Fruit fly (Drosophila melanogaster) whole organism, embryonic: ENCODE measurements around the gene Fer2.

Experiments
- Atf6 ChIP-seq: fragments of 200-800 bp; sonication (Bioruptor generic); IDR thresholded peaks from 2 replicates; pipeline ENCODE4 v1.3.6; 2022; ENCODE audit warnings: missing biosample characterization, missing genetic modification characterization
- Bgb ChIP-seq: fragments of 200-800 bp; sonication (Bioruptor generic); IDR thresholded peaks from 2 replicates; pipeline ENCODE4 v1.3.6; 2022; ENCODE audit warnings: missing biosample characterization, missing genetic modification characterization; ENCODE audit not compliant: partially characterized antibody
- CG10543 ChIP-seq: fragments of 200-800 bp; sonication (Bioruptor generic); optimal IDR thresholded peaks from 3 replicates; lab custom pipeline; 2017; ENCODE audit warnings: missing biosample characterization, mild to moderate bottlenecking, missing genetic modification characterization, moderate library complexity
- CG10979 ChIP-seq: fragments of 200-800 bp; sonication (Bioruptor generic); optimal IDR thresholded peaks from 2 replicates; lab custom pipeline; 2018; ENCODE audit warnings: missing biosample characterization, mild to moderate bottlenecking, missing genetic modification characterization, moderate library complexity
- CG11085 ChIP-seq: fragments of 200-800 bp; sonication (Bioruptor generic); IDR thresholded peaks from 2 replicates; pipeline ENCODE4 v1.3.6; 2022; ENCODE audit warnings: missing biosample characterization, missing genetic modification characterization
- CG11398 ChIP-seq: fragments of 200-800 bp; sonication (Bioruptor generic); optimal IDR thresholded peaks from 2 replicates; lab custom pipeline; 2016; ENCODE audit warnings: missing biosample characterization, missing genetic modification characterization
- CG12104 ChIP-seq: fragments of 200-800 bp; sonication (Bioruptor generic); optimal IDR thresholded peaks from 3 replicates; lab custom pipeline; 2016; ENCODE audit warnings: missing biosample characterization, missing genetic modification characterization
- CG12155 ChIP-seq: fragments of 200-800 bp; sonication (Bioruptor generic); optimal IDR thresholded peaks from 3 replicates; lab custom pipeline; 2016; ENCODE audit warnings: missing biosample characterization, missing genetic modification characterization
- CG15073 ChIP-seq: fragments of 200-800 bp; sonication (Bioruptor generic); optimal IDR thresholded peaks from 2 replicates; lab custom pipeline; 2016; ENCODE audit warnings: missing biosample characterization, missing genetic modification characterization
- CG17328 ChIP-seq: fragments of 200-800 bp; sonication (Bioruptor generic); IDR thresholded peaks from 2 replicates; pipeline ENCODE4 v1.3.6; 2022; ENCODE audit warnings: missing biosample characterization, missing genetic modification characterization
- CG17361 ChIP-seq: fragments of 200-800 bp; sonication (Bioruptor generic); IDR thresholded peaks from 3 replicates; pipeline ENCODE4 v1.3.6; 2022; ENCODE audit warnings: missing biosample characterization, missing genetic modification characterization
- CG1792 ChIP-seq: fragments of 200-800 bp; sonication (Bioruptor generic); optimal IDR thresholded peaks from 2 replicates; lab custom pipeline; 2016; ENCODE audit warnings: missing biosample characterization, missing genetic modification characterization
- CG2712 ChIP-seq: fragments of 200-800 bp; optimal IDR thresholded peaks from 3 replicates; lab custom pipeline; 2019; ENCODE audit warnings: missing biosample characterization, mild to moderate bottlenecking, missing genetic modification characterization, moderate library complexity
- CG3065 ChIP-seq: fragments of 200-800 bp; sonication (Bioruptor generic); optimal IDR thresholded peaks from 2 replicates; lab custom pipeline; 2016; ENCODE audit warnings: missing biosample characterization, missing genetic modification characterization
- CG31388 ChIP-seq: fragments of 200-800 bp; sonication (Bioruptor generic); optimal IDR thresholded peaks from 2 replicates; lab custom pipeline; 2016; ENCODE audit warnings: missing biosample characterization, missing genetic modification characterization
- CG3281 ChIP-seq: fragments of 200-800 bp; sonication (Bioruptor generic); optimal IDR thresholded peaks from 3 replicates; lab custom pipeline; 2017; ENCODE audit warnings: missing biosample characterization, mild to moderate bottlenecking, missing genetic modification characterization
- CG3838 ChIP-seq: fragments of 200-800 bp; sonication (Bioruptor generic); optimal IDR thresholded peaks from 3 replicates; lab custom pipeline; 2016; ENCODE audit warnings: missing biosample characterization, missing genetic modification characterization
- CG6254 ChIP-seq: fragments of 200-800 bp; sonication (Bioruptor generic); optimal IDR thresholded peaks from 3 replicates; lab custom pipeline; 2017; ENCODE audit warnings: mild to moderate bottlenecking, missing biosample characterization, missing genetic modification reagents, missing genetic modification characterization
- CG6813 ChIP-seq: fragments of 200-800 bp; sonication (Bioruptor generic); optimal IDR thresholded peaks from 2 replicates; lab custom pipeline; 2017; ENCODE audit warnings: missing biosample characterization, missing genetic modification characterization, mild to moderate bottlenecking, moderate library complexity, missing genetic modification reagents
- CG9727 ChIP-seq: fragments of 200-800 bp; sonication (Bioruptor generic); optimal IDR thresholded peaks from 3 replicates; lab custom pipeline; 2017; ENCODE audit warnings: missing biosample characterization, mild to moderate bottlenecking, missing genetic modification characterization
- Chrac-16 ChIP-seq: fragments of 200-800 bp; sonication (Bioruptor generic); optimal IDR thresholded peaks from 3 replicates; lab custom pipeline; 2016; ENCODE audit warnings: missing biosample characterization, missing genetic modification characterization
- Doc3 ChIP-seq: fragments of 200-800 bp; sonication (Bioruptor generic); IDR thresholded peaks from 3 replicates; pipeline ENCODE4 v1.3.6; 2022; ENCODE audit warnings: missing biosample characterization, missing genetic modification characterization; ENCODE audit not compliant: partially characterized antibody
- Hr78 ChIP-seq, 2 experiments: fragments of 200-800 bp in 1 of 2; fragments of >200 bp in 1 of 2; sonication (Bioruptor generic) in 1 of 2; optimal IDR thresholded peaks; 2 replicates each; lab custom pipeline; 2017 to 2019; ENCODE audit warnings: missing biosample characterization in 2 of 2, missing genetic modification characterization in 2 of 2, mild to moderate bottlenecking in 1 of 2, moderate library complexity in 1 of 2
- Lpt ChIP-seq: fragments of >200 bp; optimal IDR thresholded peaks from 2 replicates; lab custom pipeline; 2018; ENCODE audit warnings: missing biosample characterization, missing genetic modification characterization
- MTF-1 ChIP-seq: fragments of 200-800 bp; sonication (Bioruptor generic); optimal IDR thresholded peaks from 2 replicates; lab custom pipeline; 2018; ENCODE audit warnings: missing biosample characterization, mild to moderate bottlenecking, missing genetic modification characterization, borderline replicate concordance
- Med ChIP-seq: fragments of 200-800 bp; sonication (Bioruptor generic); peaks from one replicate; lab custom pipeline; 2016; ENCODE audit warnings: missing biosample characterization, missing genetic modification characterization, mild to moderate bottlenecking, inconsistent platforms, moderate library complexity
- NC2α ChIP-seq: fragments of 200-800 bp; sonication (Bioruptor generic); optimal IDR thresholded peaks from 2 replicates; lab custom pipeline; 2016; ENCODE audit warnings: missing biosample characterization, missing genetic modification characterization
- NC2β ChIP-seq: fragments of 200-800 bp; sonication (Bioruptor generic); optimal IDR thresholded peaks from 2 replicates; lab custom pipeline; 2016; ENCODE audit warnings: missing biosample characterization, missing genetic modification characterization
- NFAT ChIP-seq: fragments of 200-800 bp; sonication (Bioruptor generic); IDR thresholded peaks from 2 replicates; pipeline ENCODE4 v1.3.6; 2022; ENCODE audit warnings: missing biosample characterization, missing genetic modification characterization
- Nf-YB ChIP-seq: fragments of 200-800 bp; sonication (Bioruptor generic); optimal IDR thresholded peaks from 3 replicates; lab custom pipeline; 2019; ENCODE audit warnings: missing biosample characterization, mild to moderate bottlenecking, missing genetic modification characterization, moderate library complexity
- NfI ChIP-seq: fragments of 200-800 bp; sonication (Bioruptor generic); optimal IDR thresholded peaks from 3 replicates; lab custom pipeline; 2018; ENCODE audit warnings: missing biosample characterization, mild to moderate bottlenecking, missing genetic modification characterization, moderate library complexity
- Xbp1 ChIP-seq: fragments of 200-800 bp; sonication (Bioruptor generic); optimal IDR thresholded peaks from 3 replicates; lab custom pipeline; 2016; ENCODE audit warnings: missing biosample characterization, mild to moderate bottlenecking, missing genetic modification characterization
- ac ChIP-seq: fragments of 200-800 bp; sonication (Bioruptor generic); optimal IDR thresholded peaks from 3 replicates; lab custom pipeline; 2017; ENCODE audit warnings: missing biosample characterization, mild to moderate bottlenecking, missing genetic modification characterization
- amos ChIP-seq: fragments of 200-800 bp; sonication (Bioruptor generic); IDR thresholded peaks from 2 replicates; pipeline ENCODE4 v1.3.6; 2022; ENCODE audit warnings: missing biosample characterization, missing genetic modification characterization; ENCODE audit not compliant: partially characterized antibody
- az2 ChIP-seq: fragments of 200-800 bp; sonication (Bioruptor generic); optimal IDR thresholded peaks from 3 replicates; lab custom pipeline; 2016; ENCODE audit warnings: missing biosample characterization, missing genetic modification characterization
- bcd ChIP-seq: fragments of 200-800 bp; sonication (Bioruptor generic); optimal IDR thresholded peaks from 2 replicates; lab custom pipeline; 2017; ENCODE audit warnings: missing biosample characterization, mild to moderate bottlenecking, missing genetic modification characterization
- caup ChIP-seq: fragments of 200-800 bp; sonication (Bioruptor generic); optimal IDR thresholded peaks from 3 replicates; lab custom pipeline; 2017; ENCODE audit warnings: missing biosample characterization, mild to moderate bottlenecking, missing genetic modification characterization, moderate library complexity; ENCODE audit not compliant: severe bottlenecking
- eve ChIP-seq, 2 experiments: fragments of >200 bp; optimal IDR thresholded peaks; 2 replicates each; lab custom pipeline; 2017; ENCODE audit warnings: missing biosample characterization in 2 of 2, missing genetic modification characterization in 2 of 2
- gcm ChIP-seq: fragments of 200-800 bp; sonication (Bioruptor generic); optimal IDR thresholded peaks from 2 replicates; lab custom pipeline; 2019; ENCODE audit warnings: missing biosample characterization, mild to moderate bottlenecking, missing genetic modification characterization, moderate library complexity
- ind ChIP-seq: fragments of 200-800 bp; sonication (Bioruptor generic); optimal IDR thresholded peaks from 3 replicates; lab custom pipeline; 2016; ENCODE audit warnings: missing biosample characterization, missing genetic modification characterization
- insv ChIP-seq, 2 experiments: fragments of 200-800 bp; sonication (Bioruptor generic); optimal IDR thresholded peaks; 3 replicates each; lab custom pipeline; 2016 to 2018; ENCODE audit warnings: missing biosample characterization in 2 of 2, missing genetic modification characterization in 2 of 2
- jing ChIP-seq: fragments of 200-800 bp; sonication (Bioruptor generic); optimal IDR thresholded peaks from 2 replicates; lab custom pipeline; 2018; ENCODE audit warnings: missing biosample characterization, mild to moderate bottlenecking, missing genetic modification characterization
- lab ChIP-seq: fragments of 200-800 bp; sonication (Bioruptor generic); optimal IDR thresholded peaks from 3 replicates; lab custom pipeline; 2017; ENCODE audit warnings: missing biosample characterization, missing genetic modification characterization, mild to moderate bottlenecking, moderate library complexity, missing genetic modification reagents
- pho ChIP-seq: fragments of 200-800 bp; sonication (Bioruptor generic); optimal IDR thresholded peaks from 2 replicates; lab custom pipeline; 2016; ENCODE audit warnings: missing biosample characterization, missing genetic modification characterization
- sc ChIP-seq, 3 experiments: fragments of >200 bp in 2 of 3; fragments of 200-800 bp in 1 of 3; sonication (Bioruptor generic) in 1 of 3; optimal IDR thresholded peaks; 2 replicates in 2 of 3; 3 replicates in 1 of 3; lab custom pipeline; 2017; ENCODE audit warnings: mild to moderate bottlenecking in 1 of 3, missing biosample characterization in 1 of 3, missing genetic modification characterization in 1 of 3, missing genetic modification reagents in 1 of 3
- sd ChIP-seq: fragments of 200-800 bp; sonication (Bioruptor generic); optimal IDR thresholded peaks from 3 replicates; lab custom pipeline; 2018; ENCODE audit warnings: missing biosample characterization, mild to moderate bottlenecking, missing genetic modification characterization, moderate library complexity
- shn ChIP-seq: fragments of 200-800 bp; sonication (Bioruptor generic); optimal IDR thresholded peaks from 3 replicates; lab custom pipeline; 2016; ENCODE audit warnings: missing biosample characterization, missing genetic modification characterization
- ssp ChIP-seq: fragments of 200-800 bp; sonication (Bioruptor generic); IDR thresholded peaks from 2 replicates; pipeline ENCODE4 v1.3.6; 2022; ENCODE audit warnings: missing biosample characterization, missing genetic modification characterization

Fer2 gene

dm6 chr3R:16157564-16158242 lies 6.6 kb upstream of the Fer2 start (continued):
- peak; percentile 37; the same call in 1 of the 2 replicates for TF ChIP-seq amos (GFP tag; lab: Robert Waterston, UW)
- TF ChIP-seq caup (GFP tag; lab: Kevin White, UChicago) = no peak
- no peak for TF ChIP-seq CG6813 (GFP tag; lab: Kevin White, UChicago)
- no peak for TF ChIP-seq CG2712 (tag; lab: Kevin White, UChicago)
- peak; percentile 50 for TF ChIP-seq lab
- peak; percentile 24 for TF ChIP-seq CG6254 (GFP tag; lab: Kevin White, UChicago)
- TF ChIP-seq CG31388 (GFP tag; lab: Kevin White, UChicago) = no peak
- TF ChIP-seq Bgb = peak; percentile 59
- no peak for TF ChIP-seq ac (GFP tag; lab: Kevin White, UChicago)
- peak; percentile 37 for TF ChIP-seq gcm
- TF ChIP-seq sc (optimal IDR thresholded peaks at IDR 0.05; lab: Kevin White, UChicago) = no peak
- no peak for TF ChIP-seq sc (GFP tag; optimal IDR thresholded peaks at IDR 0.05; lab: Kevin White, UChicago)
- peak; percentile 63 for TF ChIP-seq CG3281 (GFP tag; lab: Kevin White, UChicago)
- no peak for TF ChIP-seq insv (GFP tag; optimal IDR thresholded peaks at IDR 0.05; lab: Kevin White, UChicago)
- no peak for TF ChIP-seq NC2α (GFP tag; lab: Kevin White, UChicago)
- TF ChIP-seq Lpt (GFP tag; lab: Kevin White, UChicago) = no peak
- TF ChIP-seq shn (GFP tag; lab: Kevin White, UChicago) = peak; percentile 1
- 0 out of 3 replicates have a peak, but pooled peaks have one; percentile 23 for TF ChIP-seq Doc3
- peak; percentile 37; the same call in 1 of the 2 replicates for TF ChIP-seq Atf6 (GFP tag; lab: Robert Waterston, UW)
- peak; percentile 7 for TF ChIP-seq NfI (GFP tag; lab: Kevin White, UChicago)
- no peak for TF ChIP-seq MTF-1 (GFP tag; lab: Kevin White, UChicago)
- no peak for TF ChIP-seq CG15073
- peak; percentile 67; the same call in 2 of the 3 replicates for TF ChIP-seq CG17361
- TF ChIP-seq sd = no peak
- TF ChIP-seq CG11398 (GFP tag; lab: Kevin White, UChicago) = no peak
- TF ChIP-seq Chrac-16 (GFP tag; lab: Kevin White, UChicago) = no peak
- TF ChIP-seq Med (GFP tag; lab: Kevin White, UChicago) = peak; percentile 91
- peak; percentile 72 for TF ChIP-seq CG10543
- peak; percentile 35 for TF ChIP-seq Nf-YB (GFP tag; lab: Kevin White, UChicago)
- no peak for TF ChIP-seq CG1792 (GFP tag; lab: Kevin White, UChicago)
- no peak for TF ChIP-seq jing (GFP tag; lab: Kevin White, UChicago)
- no peak for TF ChIP-seq eve (GFP tag; optimal IDR thresholded peaks at IDR 0.05; lab: Kevin White, UChicago)
- no peak for TF ChIP-seq pho
- TF ChIP-seq Xbp1 (GFP tag; lab: Kevin White, UChicago) = peak; percentile 35
- TF ChIP-seq CG17328 = no peak
- TF ChIP-seq NC2β (GFP tag; lab: Kevin White, UChicago) = no peak
- TF ChIP-seq ind (GFP tag; lab: Kevin White, UChicago) = peak; percentile 22
- TF ChIP-seq CG12155 = no peak
- peak; percentile 38 for TF ChIP-seq az2 (GFP tag; lab: Kevin White, UChicago)
- peak; percentile 39; the same call in 1 of the 2 replicates for TF ChIP-seq ssp (GFP tag; lab: Robert Waterston, UW)
- TF ChIP-seq Hr78 (GFP tag; optimal IDR thresholded peaks at IDR 0.05; lab: Kevin White, UChicago) = no peak
- TF ChIP-seq NFAT (GFP tag; lab: Robert Waterston, UW) = no peak
- TF ChIP-seq bcd (GFP tag; lab: Kevin White, UChicago) = peak; percentile 51
- no peak for TF ChIP-seq CG11085
- peak; percentile 56 for TF ChIP-seq CG12104 (GFP tag; lab: Kevin White, UChicago)
- TF ChIP-seq CG3838 (GFP tag; lab: Kevin White, UChicago) = no peak
- TF ChIP-seq CG9727 (GFP tag; lab: Kevin White, UChicago) = peak; percentile 50
- peak; percentile 34 for TF ChIP-seq CG10979 (tag; lab: Kevin White, UChicago)
- TF ChIP-seq CG3065 (GFP tag; lab: Kevin White, UChicago) = no peak
